Worm (Caenorhabditis elegans): ENCODE data around the gene srlf-5.

The srlf-5 gene

DNA sequence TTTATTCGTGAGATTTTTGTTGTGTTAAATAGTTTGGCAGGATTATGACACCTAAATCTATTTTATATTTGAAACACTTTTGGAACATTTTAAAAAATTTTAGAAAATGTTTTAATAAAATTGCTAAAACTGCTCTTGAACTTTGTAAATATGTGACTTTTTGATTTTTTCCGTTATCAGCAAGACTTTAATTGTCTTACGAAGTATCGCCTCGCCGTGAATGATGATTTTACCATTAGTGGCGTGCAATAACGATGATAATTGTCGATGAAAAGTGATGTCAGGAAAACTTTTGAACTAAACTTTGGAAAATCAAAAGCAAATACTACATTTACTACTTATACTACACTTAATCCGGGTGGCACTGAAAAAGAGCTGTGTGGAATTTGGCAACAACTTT, 6.0 kb downstream of the srlf-5 start:
- no peak for TF ChIP-seq gei-17 (GFP tag; optimal IDR thresholded peaks at IDR 0.05)
- no peak for TF ChIP-seq somi-1 (GFP tag; optimal IDR thresholded peaks at IDR 0.05)
- TF ChIP-seq ceh-58 (GFP tag; IDR thresholded peaks at IDR 0.05): no peak
- TF ChIP-seq let-526 (GFP tag; IDR thresholded peaks at IDR 0.05): no peak
- no peak for TF ChIP-seq F49E8.2 (tag; optimal IDR thresholded peaks at IDR 0.05; ENCODE audit: insufficient read depth)
- TF ChIP-seq madf-8 (GFP tag; conservative IDR thresholded peaks at IDR 0.05): no peak
- no peak for TF ChIP-seq madf-3 (GFP tag; IDR thresholded peaks at IDR 0.05)
- no peak for TF ChIP-seq F22D6.2 (tag; optimal IDR thresholded peaks at IDR 0.05)
- no peak for TF ChIP-seq F57A8.1 (GFP tag; optimal IDR thresholded peaks at IDR 0.05)
- TF ChIP-seq ekl-4 (GFP tag; IDR thresholded peaks at IDR 0.05): no peak
- TF ChIP-seq mxl-1 (tag; optimal IDR thresholded peaks at IDR 0.05): no peak
- TF ChIP-seq hrde-1 (tag; optimal IDR thresholded peaks at IDR 0.05; ENCODE audit: borderline replicate concordance): no peak
- no peak for TF ChIP-seq F23B12.7 (tag; optimal IDR thresholded peaks at IDR 0.05; ENCODE audit: insufficient read depth)
- no peak for TF ChIP-seq let-607 (tag; optimal IDR thresholded peaks at IDR 0.05)

DNA sequence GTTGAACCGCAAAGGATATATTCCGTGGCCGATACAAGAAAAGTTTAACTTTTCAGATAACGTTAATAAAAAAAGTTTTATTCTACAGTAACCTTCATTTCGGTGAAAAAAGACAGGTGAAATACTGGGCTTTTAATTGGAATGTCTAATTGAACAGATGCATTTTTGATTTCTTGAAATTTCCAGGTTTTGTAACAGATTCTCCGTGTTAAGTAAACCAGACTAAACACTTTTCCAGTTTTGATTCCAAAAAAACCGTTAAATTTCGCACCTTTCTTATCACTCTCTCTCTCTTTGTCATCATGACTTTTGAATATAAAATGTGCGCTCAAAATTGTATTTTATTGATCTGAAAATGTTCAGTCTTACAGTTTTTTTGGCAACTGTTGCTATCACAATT, 8.3 kb downstream of the srlf-5 start, which contains the start of gene C32H11.3:
C32H11.3 (plus strand) TSS at position 301 of the 400 bp plus-strand sequence.
- TF ChIP-seq egl-18 (GFP tag; IDR thresholded peaks at IDR 0.05): no peak
- TF ChIP-seq lin-35 (GFP tag; optimal IDR thresholded peaks at IDR 0.05): no peak
- no peak for TF ChIP-seq ztf-22 (GFP tag; optimal IDR thresholded peaks at IDR 0.05)
- no peak for TF ChIP-seq nhr-90 (tag; optimal IDR thresholded peaks at IDR 0.05)
- TF ChIP-seq B0019.2 (GFP tag; conservative IDR thresholded peaks at IDR 0.05): no peak
- TF ChIP-seq rec-8 (tag; optimal IDR thresholded peaks at IDR 0.05): no peak
- TF ChIP-seq snpc-4 (GFP tag; optimal IDR thresholded peaks at IDR 0.05): no peak
- no peak for TF ChIP-seq snpc-4 (tag; optimal IDR thresholded peaks at IDR 0.05)
- TF ChIP-seq mxl-1 (tag; optimal IDR thresholded peaks at IDR 0.05): no peak
- TF ChIP-seq D2030.7 (GFP tag; IDR thresholded peaks at IDR 0.05): no peak
- TF ChIP-seq unc-62 (GFP tag; optimal IDR thresholded peaks at IDR 0.05): no peak
- TF ChIP-seq xnd-1 (tag; optimal IDR thresholded peaks at IDR 0.05): no peak
- no peak for TF ChIP-seq mes-4 (tag; optimal IDR thresholded peaks at IDR 0.05)
- TF ChIP-seq ccch-3 (GFP tag; optimal IDR thresholded peaks at IDR 0.05): no peak
- TF ChIP-seq F22D6.2 (tag; optimal IDR thresholded peaks at IDR 0.05): no peak
- TF ChIP-seq chd-7 (tag; optimal IDR thresholded peaks at IDR 0.05): no peak
- no peak for TF ChIP-seq ceh-27 (GFP tag; optimal IDR thresholded peaks at IDR 0.05)
- TF ChIP-seq nhr-80 (tag; optimal IDR thresholded peaks at IDR 0.05): no peak
- no peak for TF ChIP-seq nhr-27 (tag; optimal IDR thresholded peaks at IDR 0.05)

- TF ChIP-seq ztf-26 (tag; optimal IDR thresholded peaks at IDR 0.05) (no peak), snpc-1.1 (tag; optimal IDR thresholded peaks at IDR 0.05; ENCODE audit: insufficient read depth) (no peak), B0035.1 (tag; optimal IDR thresholded peaks at IDR 0.05) (no peak)
These were observed 11.1 kb downstream of the srlf-5 start, which contains the start of gene srz-15 for ce11 chrIV:12915479-12915878. Gene srz-15, plus strand, starts transcription at chrIV:12915779.

ce11 chrIV:12914532-12915019, 12.0 kb downstream of the srlf-5 start, which contains the start of gene irg-6:
Gene irg-6, minus strand, starts transcription at chrIV:12914969.
- TF ChIP-seq tlf-1 (GFP tag; optimal IDR thresholded peaks at IDR 0.05): no peak
- no peak for TF ChIP-seq snpc-3.4 (tag; optimal IDR thresholded peaks at IDR 0.05)
- no peak for TF ChIP-seq F39B2.1 (GFP tag; IDR thresholded peaks at IDR 0.05)
- TF ChIP-seq mel-28 (tag; optimal IDR thresholded peaks at IDR 0.05; ENCODE audit: borderline replicate concordance): no peak
- no peak for TF ChIP-seq efl-1 (GFP tag; optimal IDR thresholded peaks at IDR 0.05)
- no peak for TF ChIP-seq rcor-1 (GFP tag; IDR thresholded peaks at IDR 0.05)
- no peak for TF ChIP-seq F57A8.1 (GFP tag; optimal IDR thresholded peaks at IDR 0.05)
- no peak for TF ChIP-seq unc-130 (GFP tag; optimal IDR thresholded peaks at IDR 0.05)
- no peak for TF ChIP-seq dpff-1 (tag; optimal IDR thresholded peaks at IDR 0.05)
- TF ChIP-seq hmg-20 (GFP tag; IDR thresholded peaks at IDR 0.05): no peak
- no peak for TF ChIP-seq ztf-28 (GFP tag; IDR thresholded peaks at IDR 0.05)
- TF ChIP-seq madf-10 (tag; optimal IDR thresholded peaks at IDR 0.05): no peak

All from whole organism, young adult.